Worm (Caenorhabditis elegans) whole organism, mixed stage, embryonic: ENCODE data around the gene T20B3.14.

Source experiments
- bed-3 ChIP-seq: fragments of 200-800 bp; sonication (Bioruptor generic); optimal IDR thresholded peaks from 3 replicates; lab custom pipeline; 2018; ENCODE audit warnings: mild to moderate bottlenecking, missing genetic modification characterization, moderate library complexity, missing compliant biosample characterization
- elt-3 ChIP-seq: fragments of 150-350 bp; optimal IDR thresholded peaks from 2 replicates; lab custom pipeline; 2014; ENCODE audit warnings: missing biosample characterization, missing genetic modification characterization
- hlh-1 ChIP-seq: fragments of 150-350 bp; optimal IDR thresholded peaks from 2 replicates; lab custom pipeline; 2014; ENCODE audit warnings: missing biosample characterization, missing genetic modification reagents, missing genetic modification characterization
- nhr-12 ChIP-seq: fragments of 150-350 bp; optimal IDR thresholded peaks from 2 replicates; lab custom pipeline; 2014; ENCODE audit warnings: missing biosample characterization, missing genetic modification characterization
- nhr-28 ChIP-seq: fragments of 150-350 bp; optimal IDR thresholded peaks from 2 replicates; lab custom pipeline; 2014; ENCODE audit warnings: missing biosample characterization, missing genetic modification characterization
- snpc-4 ChIP-seq: fragments of 150-350 bp; optimal IDR thresholded peaks from 2 replicates; lab custom pipeline; 2014; ENCODE audit warnings: missing biosample characterization, missing genetic modification characterization
- ztf-11 ChIP-seq: fragments of 150-350 bp; optimal IDR thresholded peaks from 2 replicates; lab custom pipeline; 2014; ENCODE audit warnings: missing biosample characterization, missing genetic modification characterization

- TF ChIP-seq nhr-12 (tag; lab: Kevin White, UChicago) (no peak), ztf-11 (tag; lab: Kevin White, UChicago) (no peak), hlh-1 (tag; lab: Kevin White, UChicago) (no peak), elt-3 (no peak), bed-3 (no peak), nhr-28 (tag; lab: Kevin White, UChicago) (no peak), snpc-4 (tag; lab: Kevin White, UChicago) (no peak)
Measured at ce11 chrV:16821270-16821737, at the start of gene T20B3.14.
